Worm (Caenorhabditis elegans) whole organism, L2 larva: ENCODE measurements around the gene srw-56.
"Not testable (repeated sequence)": the region's sequence is repeated elsewhere in the genome, so short reads cannot be mapped to it uniquely, and the experiment has no call there.

ENCODE experiments used
- C34F6.9 ChIP-seq: fragments of 150-350 bp; optimal IDR thresholded peaks from 2 replicates; lab custom pipeline; 2014; ENCODE audit warnings: missing biosample characterization, missing genetic modification characterization
- F13H6.1 ChIP-seq: sonication (generic microtip); optimal IDR thresholded peaks from 2 replicates; lab custom pipeline; 2016; ENCODE audit warnings: missing genetic modification characterization, missing compliant biosample characterization
- Y55F3AM.14 ChIP-seq: fragments of 200-800 bp; sonication (Bioruptor generic); optimal IDR thresholded peaks from 2 replicates; lab custom pipeline; 2018; ENCODE audit warnings: mild to moderate bottlenecking, missing genetic modification characterization, missing compliant biosample characterization
- ZK546.5 ChIP-seq: sonication (generic microtip); optimal IDR thresholded peaks from 2 replicates; lab custom pipeline; 2017; ENCODE audit warnings: missing biosample characterization, missing genetic modification characterization
- alr-1 ChIP-seq: fragments of 150-350 bp; optimal IDR thresholded peaks from 2 replicates; lab custom pipeline; 2014; ENCODE audit warnings: missing biosample characterization, missing genetic modification characterization
- ama-1 ChIP-seq: fragments of 150-350 bp; optimal IDR thresholded peaks from 2 replicates; lab custom pipeline; 2018; ENCODE audit warnings: inconsistent platforms
- blmp-1 ChIP-seq: sonication (generic microtip); optimal IDR thresholded peaks from 2 replicates; lab custom pipeline; 2017; ENCODE audit warnings: missing genetic modification characterization, mild to moderate bottlenecking, missing compliant biosample characterization, antibody characterized with exemption, moderate library complexity; ENCODE audit not compliant: insufficient read depth
- ceh-16 ChIP-seq: fragments of 150-350 bp; optimal IDR thresholded peaks from 2 replicates; lab custom pipeline; 2014; ENCODE audit warnings: missing biosample characterization, missing genetic modification characterization
- ceh-82 ChIP-seq: fragments of 150-350 bp; optimal IDR thresholded peaks from 2 replicates; lab custom pipeline; 2014; ENCODE audit warnings: missing biosample characterization, missing genetic modification characterization
- dmd-4 ChIP-seq: sonication (generic microtip); optimal IDR thresholded peaks from 2 replicates; lab custom pipeline; 2017; ENCODE audit warnings: missing biosample characterization, missing genetic modification characterization
- egl-27 ChIP-seq: sonication (generic microtip); optimal IDR thresholded peaks from 3 replicates; lab custom pipeline; 2017; ENCODE audit warnings: missing biosample characterization, missing genetic modification reagents, missing genetic modification characterization
- elt-1 ChIP-seq: fragments of 150-350 bp; optimal IDR thresholded peaks from 2 replicates; lab custom pipeline; 2014; ENCODE audit warnings: missing biosample characterization, missing genetic modification characterization
- elt-3 ChIP-seq: sonication (generic microtip); optimal IDR thresholded peaks from 2 replicates; lab custom pipeline; 2017; ENCODE audit warnings: missing biosample characterization, missing genetic modification characterization
- gmeb-1 ChIP-seq: fragments of 150-350 bp; optimal IDR thresholded peaks from 2 replicates; lab custom pipeline; 2014; ENCODE audit warnings: missing biosample characterization, missing genetic modification characterization
- lin-11 ChIP-seq: fragments of 150-350 bp; sonication (generic microtip); optimal IDR thresholded peaks from 2 replicates; lab custom pipeline; 2014; ENCODE audit warnings: missing biosample characterization, missing genetic modification characterization, inconsistent platforms, mixed read lengths
- lin-13 ChIP-seq: fragments of 150-350 bp; optimal IDR thresholded peaks from 2 replicates; lab custom pipeline; 2014; ENCODE audit warnings: missing biosample characterization, missing genetic modification reagents, missing genetic modification characterization
- mab-5 ChIP-seq: fragments of 150-350 bp; optimal IDR thresholded peaks from 2 replicates; lab custom pipeline; 2014; ENCODE audit warnings: missing biosample characterization, missing genetic modification characterization
- mbf-1 ChIP-seq: sonication (generic microtip); optimal IDR thresholded peaks from 2 replicates; lab custom pipeline; 2017; ENCODE audit warnings: missing biosample characterization, missing genetic modification characterization
- nhr-12 ChIP-seq: fragments of 150-350 bp; optimal IDR thresholded peaks from 2 replicates; lab custom pipeline; 2014; ENCODE audit warnings: missing biosample characterization, missing genetic modification characterization
- nhr-129 ChIP-seq: fragments of 150-350 bp; optimal IDR thresholded peaks from 2 replicates; lab custom pipeline; 2014; ENCODE audit warnings: missing biosample characterization, missing genetic modification characterization
- nhr-23 ChIP-seq: fragments of 150-350 bp; optimal IDR thresholded peaks from 2 replicates; lab custom pipeline; 2014; ENCODE audit warnings: missing biosample characterization, missing genetic modification reagents, missing genetic modification characterization
- nhr-237 ChIP-seq: fragments of 150-350 bp; optimal IDR thresholded peaks from 2 replicates; lab custom pipeline; 2014; ENCODE audit warnings: missing biosample characterization, missing genetic modification characterization
- nhr-25 ChIP-seq: fragments of 150-350 bp; sonication (generic microtip); optimal IDR thresholded peaks from 3 replicates; lab custom pipeline; 2014; ENCODE audit warnings: missing biosample characterization, missing genetic modification characterization
- nhr-6 ChIP-seq: fragments of 150-350 bp; optimal IDR thresholded peaks from 2 replicates; lab custom pipeline; 2014; ENCODE audit warnings: missing biosample characterization, missing genetic modification characterization
- nhr-77 ChIP-seq: fragments of 150-350 bp; optimal IDR thresholded peaks from 2 replicates; lab custom pipeline; 2014; ENCODE audit warnings: missing biosample characterization, missing genetic modification characterization
- peb-1 ChIP-seq: fragments of 150-350 bp; optimal IDR thresholded peaks from 2 replicates; lab custom pipeline; 2014; ENCODE audit warnings: missing biosample characterization, missing genetic modification characterization
- skn-1 ChIP-seq: sonication (generic microtip); optimal IDR thresholded peaks from 2 replicates; lab custom pipeline; 2017; ENCODE audit warnings: missing biosample characterization, missing genetic modification characterization
- sma-3 ChIP-seq: sonication (generic microtip); optimal IDR thresholded peaks from 2 replicates; lab custom pipeline; 2016; ENCODE audit warnings: missing genetic modification reagents, missing genetic modification characterization, missing compliant biosample characterization
- unc-39 ChIP-seq: fragments of 150-350 bp; optimal IDR thresholded peaks from 2 replicates; lab custom pipeline; 2014; ENCODE audit warnings: missing biosample characterization, missing genetic modification characterization
- unc-55 ChIP-seq: fragments of 150-350 bp; sonication (generic microtip); optimal IDR thresholded peaks from 3 replicates; lab custom pipeline; 2014; ENCODE audit warnings: missing biosample characterization, missing genetic modification reagents, missing genetic modification characterization
- unc-62 ChIP-seq: fragments of 150-350 bp; optimal IDR thresholded peaks from 2 replicates; lab custom pipeline; 2014; ENCODE audit warnings: missing biosample characterization, missing genetic modification reagents, missing genetic modification characterization
- zag-1 ChIP-seq: fragments of 150-350 bp; optimal IDR thresholded peaks from 2 replicates; lab custom pipeline; 2014; ENCODE audit warnings: missing biosample characterization, missing genetic modification characterization
- ztf-4 ChIP-seq: fragments of 150-350 bp; optimal IDR thresholded peaks from 2 replicates; lab custom pipeline; 2014; ENCODE audit warnings: missing biosample characterization, missing genetic modification characterization

The srw-56 gene

ce11 chrV:15950903-15951302 is 1.8 kb downstream of the srw-56 start, which contains the start of gene srw-59:
Gene srw-59 (minus strand): TSS chrV:15951003.
- TF ChIP-seq F13H6.1 (tag; lab: Kevin White, UChicago) (no peak), ceh-82 (no peak), mbf-1 (no peak), lin-13 (GFP tag; lab: Kevin White, UChicago) (no peak), nhr-6 (tag; lab: Kevin White, UChicago) (no peak)

ce11 chrV:15943125-15943524 is 9.5 kb downstream of the srw-56 start, which contains the start of gene srw-53:
Gene srw-53 (plus strand): TSS chrV:15943425.
- no peak for TF ChIP-seq ztf-4 (tag; lab: Kevin White, UChicago)
- no peak for TF ChIP-seq nhr-12 (tag; lab: Kevin White, UChicago)
- no peak for TF ChIP-seq peb-1 (tag; lab: Kevin White, UChicago)
- no peak for TF ChIP-seq alr-1 (tag; lab: Kevin White, UChicago)
- no peak for TF ChIP-seq sma-3
- TF ChIP-seq mab-5 (tag; lab: Kevin White, UChicago): no peak
- no peak for TF ChIP-seq gmeb-1 (tag; lab: Kevin White, UChicago)
- TF ChIP-seq Y55F3AM.14 (GFP tag; lab: Kevin White, UChicago): no peak

ce11 chrV:15940254-15940653 is 12.4 kb downstream of the srw-56 start, which contains the start of gene srw-55:
Gene srw-55 (minus strand): TSS chrV:15940354.
- TF ChIP-seq elt-1 (no peak), unc-39 (no peak), elt-3 (no peak), ama-1 (lab: Kevin White, UChicago) (no peak), lin-13 (GFP tag; lab: Kevin White, UChicago) (no peak), nhr-25 (no peak), mab-5 (tag; lab: Kevin White, UChicago) (no peak), nhr-77 (tag; lab: Kevin White, UChicago) (no peak), lin-11 (no peak), gmeb-1 (tag; lab: Kevin White, UChicago) (no peak), ceh-16 (no peak), Y55F3AM.14 (GFP tag; lab: Kevin White, UChicago) (no peak), unc-62 (GFP tag; lab: Kevin White, UChicago) (no peak), zag-1 (tag; lab: Kevin White, UChicago) (no peak), alr-1 (tag; lab: Kevin White, UChicago) (no peak), sma-3 (no peak), nhr-129 (no peak), skn-1 (no peak)

- TF ChIP-seq nhr-23: no peak
- TF ChIP-seq nhr-129: no peak
- no peak for TF ChIP-seq blmp-1 (tag; lab: Kevin White, UChicago)
- no peak for TF ChIP-seq gmeb-1 (tag; lab: Kevin White, UChicago)
- no peak for TF ChIP-seq nhr-25
- no peak for TF ChIP-seq zag-1 (tag; lab: Kevin White, UChicago)
Observed at ce11 chrV:15932390-15932789, 20.3 kb downstream of the srw-56 start, which contains the start of gene srw-26. Gene srw-26 (minus strand): TSS chrV:15932490.

- not testable (repeated sequence) for TF ChIP-seq nhr-237 (tag; lab: Kevin White, UChicago); elt-1; ZK546.5 (tag; lab: Kevin White, UChicago)
Observed at ce11 chrV:15929882-15930281, 22.8 kb downstream of the srw-56 start, which contains the start of gene srbc-77. Gene srbc-77 (plus strand): TSS chrV:15930182.

- TF ChIP-seq nhr-77 (tag; lab: Kevin White, UChicago): no peak
- no peak for TF ChIP-seq C34F6.9
- no peak for TF ChIP-seq ama-1 (lab: Kevin White, UChicago)
- no peak for TF ChIP-seq elt-3
- no peak for TF ChIP-seq dmd-4 (tag; lab: Kevin White, UChicago)
- TF ChIP-seq alr-1 (tag; lab: Kevin White, UChicago): no peak
- no peak for TF ChIP-seq nhr-237 (tag; lab: Kevin White, UChicago)
- no peak for TF ChIP-seq zag-1 (tag; lab: Kevin White, UChicago)
- TF ChIP-seq egl-27: no peak
- no peak for TF ChIP-seq ceh-82
- TF ChIP-seq skn-1: no peak
- no peak for TF ChIP-seq unc-55 (GFP tag; lab: Kevin White, UChicago)
Observed at ce11 chrV:15928325-15928724, 24.3 kb downstream of the srw-56 start, which contains the start of gene pzf-1. Gene pzf-1 (minus strand): TSS chrV:15928425.
